Worm (Caenorhabditis elegans): ENCODE measurements around the gene cyp-31A2.

DNA sequence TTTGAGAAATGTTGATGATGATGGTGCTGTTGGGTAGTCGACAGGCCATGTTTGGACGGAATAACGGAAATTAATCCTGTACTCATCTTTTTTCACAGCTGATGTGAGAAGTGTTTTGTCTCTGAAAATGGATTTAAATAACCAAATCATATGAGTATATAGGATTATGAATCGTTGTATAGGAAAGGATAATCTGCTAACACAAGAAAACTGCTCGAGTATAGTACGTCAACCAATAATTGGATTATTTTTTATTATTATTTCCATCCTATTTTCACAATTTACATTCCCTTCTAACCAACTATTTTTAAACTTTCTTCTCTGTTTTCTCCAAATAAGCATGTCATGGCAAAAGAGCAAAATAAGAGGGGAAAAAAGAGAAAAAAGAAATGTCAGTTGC lies 32.0 kb downstream of the cyp-31A2 start:
- TF ChIP-seq T22C8.4 (GFP tag; IDR thresholded peaks at IDR 0.05) (no peak), flt-1 (GFP tag; IDR thresholded peaks at IDR 0.05) (no peak), ztf-29 (GFP tag; IDR thresholded peaks at IDR 0.05) (no peak), klf-2 (GFP tag; conservative IDR thresholded peaks at IDR 0.05) (no peak), tab-1 (GFP tag; IDR thresholded peaks at IDR 0.05) (no peak), med-1 (GFP tag; optimal IDR thresholded peaks at IDR 0.05; ENCODE audit: insufficient read depth) (no peak), ref-1 (GFP tag; conservative IDR thresholded peaks at IDR 0.05) (no peak), ztf-23 (GFP tag; IDR thresholded peaks at IDR 0.05) (no peak), cog-1 (tag; optimal IDR thresholded peaks at IDR 0.05) (no peak)
